Fruit fly (Drosophila melanogaster): ENCODE results near the gene hwt.
A peak's percentile ranks its signal among the peaks of the same experiment; 100 is the strongest.

Gene hwt

DNA sequence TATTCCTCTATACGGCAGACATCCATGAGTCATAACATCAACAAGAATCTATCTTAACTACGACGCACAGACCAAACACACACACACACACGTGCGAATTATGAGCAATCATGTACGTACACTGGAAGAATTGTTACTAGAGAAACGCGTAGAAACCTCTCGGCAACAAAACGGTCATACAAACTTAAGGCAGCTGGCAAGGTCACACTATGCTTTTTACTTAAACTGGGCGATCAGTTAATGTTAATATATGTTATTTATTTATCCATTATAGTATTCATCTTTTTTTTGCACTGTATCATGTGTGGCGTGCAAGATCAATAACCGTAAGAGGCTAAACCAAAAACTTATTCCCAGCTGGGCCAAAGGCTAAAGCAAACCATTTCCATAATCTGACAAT is 29.0 kb downstream of the hwt start (continued):
- TF ChIP-seq CG12942 (GFP tag; optimal IDR thresholded peaks at IDR 0.05) (no peak), CG6689 (GFP tag; IDR thresholded peaks at IDR 0.05) (no peak), CG1602 (GFP tag; optimal IDR thresholded peaks at IDR 0.05) (no peak), CG8765 (GFP tag; IDR thresholded peaks at IDR 0.05) (no peak), CG3163 (GFP tag; optimal IDR thresholded peaks at IDR 0.05) (no peak), CG2875 (GFP tag; optimal IDR thresholded peaks at IDR 0.05) (no peak), Lhr (GFP tag; optimal IDR thresholded peaks at IDR 0.05) (no peak), CG12299 (tag; optimal IDR thresholded peaks at IDR 0.05) (no peak), pb (GFP tag; optimal IDR thresholded peaks at IDR 0.05) (no peak), CG4707 (GFP tag; optimal IDR thresholded peaks at IDR 0.05) (no peak), stwl (tag; optimal IDR thresholded peaks at IDR 0.05) (no peak), CG15011 (GFP tag; optimal IDR thresholded peaks at IDR 0.05) (no peak), twi (tag; optimal IDR thresholded peaks at IDR 0.05) (no peak), HHEX (GFP tag; optimal IDR thresholded peaks at IDR 0.05) (peak; percentile 21), slou (GFP tag; optimal IDR thresholded peaks at IDR 0.05) (no peak), gfzf (GFP tag; optimal IDR thresholded peaks at IDR 0.05) (no peak), CG17186 (GFP tag; optimal IDR thresholded peaks at IDR 0.05) (no peak), CG12236 (GFP tag; optimal IDR thresholded peaks at IDR 0.05) (no peak), Adf1 (GFP tag; IDR thresholded peaks at IDR 0.05) (no peak), Six4 (GFP tag; optimal IDR thresholded peaks at IDR 0.05) (no peak), NC2β (GFP tag; optimal IDR thresholded peaks at IDR 0.05) (no peak), salm (tag; optimal IDR thresholded peaks at IDR 0.05) (no peak), crc (GFP tag; optimal IDR thresholded peaks at IDR 0.05) (no peak), chm (GFP tag; IDR thresholded peaks at IDR 0.05) (no peak), Rx (GFP tag; IDR thresholded peaks at IDR 0.05) (no peak), CG7928 (GFP tag; optimal IDR thresholded peaks at IDR 0.05) (no peak), sob (GFP tag; IDR thresholded peaks at IDR 0.05) (no peak), Eip74EF (GFP tag; optimal IDR thresholded peaks at IDR 0.05) (no peak), Meics (GFP tag; optimal IDR thresholded peaks at IDR 0.05) (peak; percentile 42), MTF-1 (GFP tag; optimal IDR thresholded peaks at IDR 0.05; ENCODE audit: borderline replicate concordance) (no peak), Oli (tag; optimal IDR thresholded peaks at IDR 0.05) (peak; percentile 24), yki (optimal IDR thresholded peaks at IDR 0.05) (no peak), HmgZ (tag; optimal IDR thresholded peaks at IDR 0.05) (no peak), CG6791 (GFP tag; IDR thresholded peaks at IDR 0.05; ENCODE audit: partially characterized antibody) (no peak), CG8359 (GFP tag; optimal IDR thresholded peaks at IDR 0.05; ENCODE audit: borderline replicate concordance) (no peak), h (optimal IDR thresholded peaks at IDR 0.05) (no peak), CG3407 (GFP tag; optimal IDR thresholded peaks at IDR 0.05) (no peak), ac (GFP tag; optimal IDR thresholded peaks at IDR 0.05) (no peak), CG16863 (GFP tag; optimal IDR thresholded peaks at IDR 0.05) (no peak), kay (GFP tag; optimal IDR thresholded peaks at IDR 0.05) (no peak), CG1024 (GFP tag; IDR thresholded peaks at IDR 0.05) (peak; percentile 8; the same call in 1 of the 2 replicates), repo (GFP tag; optimal IDR thresholded peaks at IDR 0.05) (no peak), zfh2 (GFP tag; optimal IDR thresholded peaks at IDR 0.05) (no peak), CG9797 (GFP tag; optimal IDR thresholded peaks at IDR 0.05) (no peak), CG11398 (GFP tag; optimal IDR thresholded peaks at IDR 0.05) (no peak), prd (optimal IDR thresholded peaks at IDR 0.05) (no peak), prd (GFP tag; IDR thresholded peaks at IDR 0.05) (0 out of 3 replicates have a peak, but pooled peaks have one; percentile 5), dm (GFP tag; optimal IDR thresholded peaks at IDR 0.05) (no peak), zen (tag; optimal IDR thresholded peaks at IDR 0.05) (no peak), Gsc (GFP tag; IDR thresholded peaks at IDR 0.05) (no peak), CG4282 (GFP tag; optimal IDR thresholded peaks at IDR 0.05) (no peak), cwo (GFP tag; optimal IDR thresholded peaks at IDR 0.05) (no peak), HmgD (GFP tag; optimal IDR thresholded peaks at IDR 0.05) (no peak)
